Fruit fly (Drosophila melanogaster) whole organism, embryonic: ENCODE data around the gene CG9626.

ENCODE experiments used
- Bteb2 ChIP-seq: fragments of 200-800 bp; sonication (Bioruptor generic); optimal IDR thresholded peaks from 2 replicates; lab custom pipeline; 2016; ENCODE audit warnings: missing biosample characterization, missing genetic modification characterization
- CG12071 ChIP-seq: fragments of 200-800 bp; sonication (Bioruptor generic); optimal IDR thresholded peaks from 3 replicates; lab custom pipeline; 2018; ENCODE audit warnings: missing biosample characterization, mild to moderate bottlenecking, missing genetic modification characterization
- CG1233 ChIP-seq: fragments of 200-800 bp; sonication (Bioruptor generic); optimal IDR thresholded peaks from 4 replicates; lab custom pipeline; 2018; ENCODE audit warnings: missing biosample characterization, mild to moderate bottlenecking, missing genetic modification characterization
- CG12769 ChIP-seq: fragments of 200-800 bp; sonication (Bioruptor generic); optimal IDR thresholded peaks from 2 replicates; lab custom pipeline; 2019; ENCODE audit warnings: missing biosample characterization, mild to moderate bottlenecking, missing genetic modification characterization, moderate library complexity
- CG17359 ChIP-seq: fragments of 200-800 bp; sonication (Bioruptor generic); optimal IDR thresholded peaks from 3 replicates; lab custom pipeline; 2018; ENCODE audit warnings: missing biosample characterization, mild to moderate bottlenecking, missing genetic modification characterization, moderate library complexity
- CG17361 ChIP-seq: fragments of 200-800 bp; sonication (Bioruptor generic); IDR thresholded peaks from 3 replicates; pipeline ENCODE4 v1.3.6; 2022; ENCODE audit warnings: missing biosample characterization, missing genetic modification characterization
- CG18619 ChIP-seq: fragments of 200-800 bp; sonication (Bioruptor generic); optimal IDR thresholded peaks from 3 replicates; lab custom pipeline; 2017; ENCODE audit warnings: missing biosample characterization, mild to moderate bottlenecking, missing genetic modification characterization
- CG3163 ChIP-seq: fragments of 200-800 bp; sonication (Bioruptor generic); optimal IDR thresholded peaks from 3 replicates; lab custom pipeline; 2016; ENCODE audit warnings: missing biosample characterization, missing genetic modification characterization
- CG3281 ChIP-seq: fragments of 200-800 bp; sonication (Bioruptor generic); optimal IDR thresholded peaks from 3 replicates; lab custom pipeline; 2017; ENCODE audit warnings: missing biosample characterization, mild to moderate bottlenecking, missing genetic modification characterization
- CG4617 ChIP-seq: fragments of 200-800 bp; sonication (Bioruptor generic); optimal IDR thresholded peaks from 3 replicates; lab custom pipeline; 2016; ENCODE audit warnings: missing biosample characterization, missing genetic modification characterization, borderline replicate concordance
- CG4820 ChIP-seq: fragments of 200-800 bp; sonication (Bioruptor generic); optimal IDR thresholded peaks from 3 replicates; lab custom pipeline; 2016; ENCODE audit warnings: missing biosample characterization, missing genetic modification characterization
- CG6272 ChIP-seq: fragments of 200-800 bp; sonication (Bioruptor generic); IDR thresholded peaks from 2 replicates; pipeline ENCODE4 v1.3.6; 2022; ENCODE audit warnings: missing biosample characterization, missing genetic modification characterization
- CG6683 ChIP-seq: fragments of 200-800 bp; sonication (Bioruptor generic); optimal IDR thresholded peaks from 2 replicates; lab custom pipeline; 2017; ENCODE audit warnings: missing biosample characterization, mild to moderate bottlenecking, missing genetic modification characterization, missing genetic modification reagents
- CG7556 ChIP-seq: fragments of 200-800 bp; sonication (Bioruptor generic); optimal IDR thresholded peaks from 2 replicates; lab custom pipeline; 2017; ENCODE audit warnings: missing biosample characterization, mild to moderate bottlenecking, missing genetic modification characterization
- CG7839 ChIP-seq: fragments of 200-800 bp; sonication (Bioruptor generic); optimal IDR thresholded peaks from 3 replicates; lab custom pipeline; 2018; ENCODE audit warnings: missing biosample characterization, mild to moderate bottlenecking, missing genetic modification characterization, moderate library complexity
- CG9727 ChIP-seq: fragments of 200-800 bp; sonication (Bioruptor generic); optimal IDR thresholded peaks from 3 replicates; lab custom pipeline; 2017; ENCODE audit warnings: missing biosample characterization, mild to moderate bottlenecking, missing genetic modification characterization
- CG9817 ChIP-seq: fragments of 200-800 bp; sonication (Bioruptor generic); optimal IDR thresholded peaks from 2 replicates; lab custom pipeline; 2018; ENCODE audit warnings: missing biosample characterization, mild to moderate bottlenecking, missing genetic modification characterization, moderate library complexity
- CG9932 ChIP-seq: fragments of 200-800 bp; sonication (Bioruptor generic); IDR thresholded peaks from 2 replicates; pipeline ENCODE4 v1.3.6; 2022; ENCODE audit warnings: missing biosample characterization, missing genetic modification characterization
- CoRest ChIP-seq: fragments of 200-800 bp; sonication (Bioruptor generic); optimal IDR thresholded peaks from 3 replicates; lab custom pipeline; 2018; ENCODE audit warnings: missing biosample characterization, mild to moderate bottlenecking, missing genetic modification characterization, moderate library complexity
- Dp ChIP-seq: fragments of 200-800 bp; sonication (Bioruptor generic); optimal IDR thresholded peaks from 2 replicates; lab custom pipeline; 2018; ENCODE audit warnings: missing biosample characterization, mild to moderate bottlenecking, missing genetic modification characterization, moderate library complexity
- HHEX ChIP-seq: fragments of 200-800 bp; sonication (Bioruptor generic); optimal IDR thresholded peaks from 3 replicates; lab custom pipeline; 2017; ENCODE audit warnings: missing biosample characterization, mild to moderate bottlenecking, missing genetic modification characterization, missing genetic modification reagents
- HLH3B ChIP-seq: fragments of 200-800 bp; sonication (Bioruptor generic); IDR thresholded peaks from 2 replicates; pipeline ENCODE4 v1.3.6; 2022; ENCODE audit warnings: missing biosample characterization, missing genetic modification characterization
- Hr3 ChIP-seq: fragments of 200-800 bp; sonication (Bioruptor generic); optimal IDR thresholded peaks from 3 replicates; lab custom pipeline; 2016; ENCODE audit warnings: missing biosample characterization, missing genetic modification characterization
- Hr51 ChIP-seq, 2 experiments: fragments of 200-800 bp; sonication (Bioruptor generic); optimal IDR thresholded peaks; 2 replicates in 1 of 2; 3 replicates in 1 of 2; lab custom pipeline; 2016 to 2018; ENCODE audit warnings: missing biosample characterization in 2 of 2, missing genetic modification characterization in 2 of 2, mild to moderate bottlenecking in 1 of 2, moderate library complexity in 1 of 2
- Oaz ChIP-seq: fragments of 200-800 bp; sonication (Bioruptor generic); IDR thresholded peaks from 2 replicates; pipeline ENCODE4 v1.3.6; 2022; ENCODE audit warnings: missing biosample characterization, missing genetic modification characterization
- Oli ChIP-seq: fragments of 200-800 bp; sonication (Bioruptor generic); optimal IDR thresholded peaks from 2 replicates; lab custom pipeline; 2018; ENCODE audit warnings: missing biosample characterization, mild to moderate bottlenecking, missing genetic modification characterization, moderate library complexity
- PHDP ChIP-seq: fragments of 200-800 bp; sonication (Bioruptor generic); optimal IDR thresholded peaks from 3 replicates; lab custom pipeline; 2018; ENCODE audit warnings: missing biosample characterization, mild to moderate bottlenecking, missing genetic modification characterization, moderate library complexity
- Vsx1 ChIP-seq: fragments of 200-800 bp; sonication (Bioruptor generic); optimal IDR thresholded peaks from 2 replicates; lab custom pipeline; 2017; ENCODE audit warnings: missing biosample characterization, mild to moderate bottlenecking, missing genetic modification characterization, missing genetic modification reagents
- YL-1 ChIP-seq: fragments of 200-800 bp; sonication (Bioruptor generic); optimal IDR thresholded peaks from 3 replicates; lab custom pipeline; 2017; ENCODE audit warnings: missing biosample characterization, mild to moderate bottlenecking, missing genetic modification characterization
- bcd ChIP-seq: fragments of 200-800 bp; sonication (Bioruptor generic); optimal IDR thresholded peaks from 2 replicates; lab custom pipeline; 2017; ENCODE audit warnings: missing biosample characterization, mild to moderate bottlenecking, missing genetic modification characterization
- bsh ChIP-seq, 2 experiments: fragments of 200-800 bp; sonication (Bioruptor generic); optimal IDR thresholded peaks; 2 replicates each; lab custom pipeline; 2017 to 2018; ENCODE audit warnings: mild to moderate bottlenecking in 2 of 2, missing biosample characterization in 2 of 2, missing genetic modification characterization in 2 of 2, moderate library complexity in 1 of 2
- croc ChIP-seq: fragments of 200-800 bp; sonication (Bioruptor generic); conservative IDR thresholded peaks from 3 replicates; pipeline ENCODE4 v1.3.6; 2022; ENCODE audit warnings: missing biosample characterization, missing genetic modification characterization
- dan ChIP-seq: fragments of 200-800 bp; sonication (Bioruptor generic); IDR thresholded peaks from 2 replicates; pipeline ENCODE4 v1.3.6; 2022; ENCODE audit warnings: missing biosample characterization, missing genetic modification characterization
- exex ChIP-seq: fragments of 200-800 bp; sonication (Bioruptor generic); optimal IDR thresholded peaks from 4 replicates; lab custom pipeline; 2018; ENCODE audit warnings: missing biosample characterization, mild to moderate bottlenecking, missing genetic modification characterization, moderate library complexity
- gro ChIP-seq: fragments of 200-800 bp; sonication (Bioruptor generic); optimal IDR thresholded peaks from 2 replicates; lab custom pipeline; 2016; ENCODE audit warnings: missing biosample characterization, missing genetic modification characterization
- gsb-n ChIP-seq: fragments of 200-800 bp; sonication (Bioruptor generic); optimal IDR thresholded peaks from 3 replicates; lab custom pipeline; 2018; ENCODE audit warnings: missing biosample characterization, mild to moderate bottlenecking, missing genetic modification characterization
- lab ChIP-seq: fragments of 200-800 bp; sonication (Bioruptor generic); optimal IDR thresholded peaks from 3 replicates; lab custom pipeline; 2017; ENCODE audit warnings: missing biosample characterization, missing genetic modification characterization, mild to moderate bottlenecking, moderate library complexity, missing genetic modification reagents
- mirr ChIP-seq: fragments of 200-800 bp; sonication (Bioruptor generic); optimal IDR thresholded peaks from 3 replicates; lab custom pipeline; 2018; ENCODE audit warnings: missing biosample characterization, mild to moderate bottlenecking, missing genetic modification characterization
- nmo ChIP-seq: fragments of 200-800 bp; sonication (Bioruptor generic); optimal IDR thresholded peaks from 2 replicates; lab custom pipeline; 2018; ENCODE audit warnings: missing biosample characterization, mild to moderate bottlenecking, missing genetic modification characterization, moderate library complexity
- prd ChIP-seq, 3 experiments: fragments of >200 bp in 2 of 3; fragments of 200-800 bp in 1 of 3; sonication (Bioruptor generic) in 1 of 3; optimal IDR thresholded peaks in 2 of 3; IDR thresholded peaks in 1 of 3; 2 replicates in 2 of 3; 3 replicates in 1 of 3; pipeline versions ENCODE4 v1.3.6 to Lab custom; 2017 to 2022; ENCODE audit warnings: missing biosample characterization in 1 of 3, missing genetic modification characterization in 1 of 3
- pros ChIP-seq: fragments of 200-800 bp; sonication (Bioruptor generic); optimal IDR thresholded peaks from 3 replicates; lab custom pipeline; 2019; ENCODE audit warnings: missing biosample characterization, mild to moderate bottlenecking, missing genetic modification characterization, moderate library complexity
- ranshi ChIP-seq: fragments of 200-800 bp; sonication (Bioruptor generic); IDR thresholded peaks from 2 replicates; pipeline ENCODE4 v1.3.6; 2022; ENCODE audit warnings: missing biosample characterization, missing genetic modification characterization
- sens ChIP-seq: fragments of 200-800 bp; sonication (Bioruptor generic); peaks from one replicate; lab custom pipeline; 2016; ENCODE audit warnings: missing biosample characterization, missing genetic modification characterization
- stwl ChIP-seq: fragments of 200-800 bp; sonication (Bioruptor generic); optimal IDR thresholded peaks from 3 replicates; lab custom pipeline; 2018; ENCODE audit warnings: missing biosample characterization, mild to moderate bottlenecking, missing genetic modification characterization, moderate library complexity
- sug ChIP-seq: fragments of 200-800 bp; optimal IDR thresholded peaks from 2 replicates; lab custom pipeline; 2019; ENCODE audit warnings: missing biosample characterization, mild to moderate bottlenecking, missing genetic modification characterization, moderate library complexity
- tin ChIP-seq: fragments of 200-800 bp; sonication (Bioruptor generic); optimal IDR thresholded peaks from 3 replicates; lab custom pipeline; 2016; ENCODE audit warnings: missing biosample characterization, missing genetic modification characterization
- tll ChIP-seq, 2 experiments: fragments of 200-800 bp in 1 of 2; fragments of >200 bp in 1 of 2; sonication (Bioruptor generic) in 1 of 2; optimal IDR thresholded peaks; 2 replicates each; lab custom pipeline; 2017 to 2019; ENCODE audit warnings: missing biosample characterization in 2 of 2, missing genetic modification characterization in 2 of 2, mild to moderate bottlenecking in 1 of 2, moderate library complexity in 1 of 2
- unpg ChIP-seq: fragments of 200-800 bp; sonication (Bioruptor generic); optimal IDR thresholded peaks from 3 replicates; lab custom pipeline; 2018; ENCODE audit warnings: missing biosample characterization, mild to moderate bottlenecking, missing genetic modification characterization, moderate library complexity
- yki ChIP-seq: fragments of >200 bp; optimal IDR thresholded peaks from 3 replicates; lab custom pipeline; 2018

CG9626 gene

DNA sequence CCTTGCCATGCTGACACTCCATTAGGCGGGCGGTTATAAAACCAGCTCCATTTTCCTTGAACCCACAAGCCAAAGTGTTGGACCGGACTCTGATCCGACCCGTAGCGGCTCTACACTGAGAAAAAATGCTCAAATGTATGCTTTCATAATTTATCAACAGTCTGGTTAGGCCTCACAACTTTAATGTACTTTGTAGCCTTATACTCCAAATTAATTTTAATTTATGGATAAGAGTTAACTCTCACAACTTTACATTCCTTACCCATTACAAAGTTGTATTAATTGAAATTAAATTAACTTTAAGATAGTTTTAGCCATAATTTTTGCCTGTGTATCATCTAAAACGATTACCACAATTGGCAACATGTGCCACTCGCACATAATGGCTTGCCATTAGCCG, 44.7 kb downstream of the CG9626 start (continued):
- TF ChIP-seq Dp = no peak
- TF ChIP-seq ranshi (GFP tag; lab: Robert Waterston, UW) = 0 out of 2 replicates have a peak, but pooled peaks have one; percentile 17
- peak; percentile 31 for TF ChIP-seq CG7556 (GFP tag; lab: Kevin White, UChicago)
- no peak for TF ChIP-seq Hr3 (GFP tag; lab: Kevin White, UChicago)
- peak; percentile 40 for TF ChIP-seq CG12769
- TF ChIP-seq CG6683 (GFP tag; lab: Kevin White, UChicago) = no peak
- TF ChIP-seq HHEX (GFP tag; lab: Kevin White, UChicago) = peak; percentile 36
- peak in 1 of 2 experiments; percentile 9 for TF ChIP-seq bsh (GFP tag; optimal IDR thresholded peaks at IDR 0.05; lab: Kevin White, UChicago)
- no peak for TF ChIP-seq Vsx1 (GFP tag; lab: Kevin White, UChicago)
- 0 out of 2 replicates have a peak, but pooled peaks have one; percentile 25 for TF ChIP-seq HLH3B (GFP tag; lab: Robert Waterston, UW)
- peak; percentile 14 for TF ChIP-seq CG18619 (GFP tag; lab: Kevin White, UChicago)
- no peak for TF ChIP-seq tll (GFP tag; optimal IDR thresholded peaks at IDR 0.05; lab: Kevin White, UChicago)
- no peak for TF ChIP-seq YL-1
- TF ChIP-seq CoRest = peak; percentile 43
- TF ChIP-seq CG1233 = peak; percentile 27
- TF ChIP-seq PHDP (tag; lab: Kevin White, UChicago) = peak; percentile 42
- peak; percentile 11 for TF ChIP-seq Bteb2
- TF ChIP-seq CG4617 (GFP tag; lab: Kevin White, UChicago) = no peak
- TF ChIP-seq exex (tag; lab: Kevin White, UChicago) = no peak
- peak; percentile 17; the same call in 1 of the 2 replicates for TF ChIP-seq CG9932 (GFP tag; lab: Robert Waterston, UW)
- TF ChIP-seq CG17359 = peak; percentile 19
- peak; percentile 7 for TF ChIP-seq Oli
- TF ChIP-seq unpg (GFP tag; lab: Kevin White, UChicago) = peak; percentile 53
- no peak for TF ChIP-seq dan
- peak; percentile 39 for TF ChIP-seq sens (GFP tag; lab: Kevin White, UChicago)
- TF ChIP-seq CG12071 (GFP tag; lab: Kevin White, UChicago) = peak; percentile 22
- no peak for TF ChIP-seq stwl (tag; lab: Kevin White, UChicago)
- TF ChIP-seq sug (tag; lab: Kevin White, UChicago) = no peak
- peak; percentile 45 for TF ChIP-seq CG3281 (GFP tag; lab: Kevin White, UChicago)
- peak; percentile 26 for TF ChIP-seq CG9817
- no peak for TF ChIP-seq mirr
- peak in 1 of 2 experiments; percentile 52 for TF ChIP-seq Hr51 (GFP tag; optimal IDR thresholded peaks at IDR 0.05; lab: Kevin White, UChicago)
- peak; percentile 1 for TF ChIP-seq tin (GFP tag; lab: Kevin White, UChicago)
- peak; percentile 26 for TF ChIP-seq gro (GFP tag; lab: Kevin White, UChicago)
- no peak for TF ChIP-seq prd (optimal IDR thresholded peaks at IDR 0.05; lab: Kevin White, UChicago)
- no peak for TF ChIP-seq prd (GFP tag; IDR thresholded peaks at IDR 0.05; lab: Robert Waterston, UW)
- peak; percentile 23 for TF ChIP-seq CG9727
- peak; percentile 40 for TF ChIP-seq nmo
- peak; percentile 59 for TF ChIP-seq CG7839 (tag; lab: Kevin White, UChicago)
- TF ChIP-seq yki (lab: Kevin White, UChicago) = no peak
- TF ChIP-seq Oaz (GFP tag; lab: Robert Waterston, UW) = no peak
- no peak for TF ChIP-seq pros (GFP tag; lab: Kevin White, UChicago)
- no peak for TF ChIP-seq CG6272 (GFP tag; lab: Robert Waterston, UW)
- TF ChIP-seq CG3163 (GFP tag; lab: Kevin White, UChicago) = no peak
- TF ChIP-seq CG4820 (GFP tag; lab: Kevin White, UChicago) = no peak
- peak; percentile 19 for TF ChIP-seq bcd (GFP tag; lab: Kevin White, UChicago)
- TF ChIP-seq lab (GFP tag; lab: Kevin White, UChicago) = peak; percentile 54
- TF ChIP-seq croc = no peak
- TF ChIP-seq CG17361 (GFP tag; lab: Robert Waterston, UW) = 0 out of 3 replicates have a peak, but pooled peaks have one; percentile 43
- TF ChIP-seq gsb-n (tag; lab: Kevin White, UChicago) = no peak
